Fruit fly (Drosophila melanogaster) whole organism, embryonic: ENCODE results near the gene CG15141.

Experiments used
- CG8281 ChIP-seq: fragments of 200-800 bp; sonication (Bioruptor generic); optimal IDR thresholded peaks from 2 replicates; lab custom pipeline; 2018; ENCODE audit warnings: missing biosample characterization, mild to moderate bottlenecking, missing genetic modification characterization, moderate library complexity
- dan ChIP-seq: fragments of 200-800 bp; sonication (Bioruptor generic); IDR thresholded peaks from 2 replicates; pipeline ENCODE4 v1.3.6; 2022; ENCODE audit warnings: missing biosample characterization, missing genetic modification characterization
- danr ChIP-seq: fragments of 200-800 bp; sonication (Bioruptor generic); IDR thresholded peaks from 2 replicates; pipeline ENCODE4 v1.3.6; 2022; ENCODE audit warnings: missing biosample characterization, missing genetic modification characterization
- disco-r ChIP-seq: fragments of 200-800 bp; sonication (Bioruptor generic); optimal IDR thresholded peaks from 2 replicates; lab custom pipeline; 2016; ENCODE audit warnings: missing biosample characterization, missing genetic modification characterization

DNA sequence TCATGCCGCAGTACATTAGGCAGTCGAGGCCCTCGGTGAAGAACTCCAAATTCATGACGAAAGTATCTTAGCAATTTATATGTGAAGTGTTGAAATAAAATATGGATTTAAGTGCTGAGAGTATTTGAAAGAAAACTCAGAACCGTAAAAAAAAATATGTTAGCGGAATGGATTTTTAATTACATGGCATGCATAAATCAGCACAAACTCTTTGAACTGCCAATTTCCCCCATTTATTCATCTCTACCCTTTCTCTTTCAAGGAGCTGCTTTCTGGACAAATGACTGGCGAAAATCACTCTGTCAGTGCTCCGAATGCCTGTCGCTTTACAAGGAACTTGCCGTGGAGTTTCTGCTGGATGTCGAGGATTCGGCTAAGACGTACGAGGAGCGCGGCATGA is 2.1 kb downstream of the CG15141 start, which contains the start of gene Rsph9:
- TF ChIP-seq disco-r (GFP tag; lab: Kevin White, UChicago) (no peak), danr (no peak), dan (no peak), CG8281 (tag; lab: Kevin White, UChicago) (no peak)
